Worm (Caenorhabditis elegans) whole organism, young adult: ENCODE data around the gene math-45.

ENCODE experiments used
- F55B11.4 ChIP-seq: sonication (generic microtip); optimal IDR thresholded peaks from 2 replicates; lab custom pipeline; 2016; ENCODE audit warnings: missing compliant biosample characterization, missing genetic modification characterization, borderline replicate concordance; ENCODE audit not compliant: insufficient read depth
- F57A8.1 ChIP-seq: fragments of 200-800 bp; sonication (Bioruptor generic); optimal IDR thresholded peaks from 2 replicates; lab custom pipeline; 2018; ENCODE audit warnings: mild to moderate bottlenecking, missing genetic modification characterization, moderate library complexity, missing compliant biosample characterization
- T07F8.4 ChIP-seq: sonication (generic microtip); optimal IDR thresholded peaks from 2 replicates; lab custom pipeline; 2016; ENCODE audit warnings: mild to moderate bottlenecking, missing genetic modification characterization, moderate library complexity, missing compliant biosample characterization
- akir-1 ChIP-seq: fragments of 200-800 bp; sonication (Bioruptor generic); optimal IDR thresholded peaks from 2 replicates; lab custom pipeline; 2018; ENCODE audit warnings: mild to moderate bottlenecking, missing genetic modification characterization, moderate library complexity, missing compliant biosample characterization
- ama-1 ChIP-seq, 3 experiments: fragments of 150-350 bp in 1 of 3; sonication (generic microtip) in 2 of 3; optimal IDR thresholded peaks; 2 replicates each; lab custom pipeline; 2014 to 2018; ENCODE audit warnings: missing biosample characterization in 2 of 3, missing genetic modification characterization in 2 of 3, missing genetic modification reagents in 2 of 3
- atf-7 ChIP-seq: sonication (generic microtip); optimal IDR thresholded peaks from 2 replicates; lab custom pipeline; 2017; ENCODE audit warnings: mild to moderate bottlenecking, missing genetic modification characterization, missing compliant biosample characterization
- die-1 ChIP-seq: sonication (generic microtip); optimal IDR thresholded peaks from 2 replicates; lab custom pipeline; 2016; ENCODE audit warnings: missing genotype, mild to moderate bottlenecking, missing genetic modification characterization, missing compliant biosample characterization
- dpff-1 ChIP-seq: sonication (generic microtip); optimal IDR thresholded peaks from 2 replicates; lab custom pipeline; 2017; ENCODE audit warnings: mild to moderate bottlenecking, missing genetic modification characterization, missing compliant biosample characterization
- hmg-1.2 ChIP-seq: fragments of 200-800 bp; sonication (Bioruptor generic); IDR thresholded peaks from 2 replicates; pipeline ENCODE4 v1.3.6; 2022; ENCODE audit warnings: missing genetic modification reagents, missing genetic modification characterization, missing compliant biosample characterization
- nfya-1 ChIP-seq: sonication (generic microtip); optimal IDR thresholded peaks from 2 replicates; lab custom pipeline; 2017; ENCODE audit warnings: antibody characterized with exemption, missing compliant biosample characterization, missing genetic modification characterization, borderline replicate concordance; ENCODE audit not compliant: insufficient read depth
- nfyb-1 ChIP-seq: fragments of 200-800 bp; sonication (Bioruptor generic); IDR thresholded peaks from 2 replicates; pipeline ENCODE4 v1.3.6; 2022; ENCODE audit warnings: missing genetic modification reagents, missing genetic modification characterization, missing compliant biosample characterization
- tbp1 ChIP-seq: fragments of 200-800 bp; sonication (Bioruptor generic); optimal IDR thresholded peaks from 2 replicates; lab custom pipeline; 2018; ENCODE audit warnings: mild to moderate bottlenecking, missing genetic modification characterization, missing compliant biosample characterization
- unc-62 ChIP-seq: fragments of 150-350 bp; optimal IDR thresholded peaks from 2 replicates; lab custom pipeline; 2014; ENCODE audit warnings: missing biosample characterization, missing genetic modification reagents, missing genetic modification characterization
- ztf-6 ChIP-seq: fragments of 200-800 bp; sonication (Bioruptor generic); IDR thresholded peaks from 2 replicates; pipeline ENCODE4 v1.3.6; 2022; ENCODE audit warnings: missing genetic modification reagents, missing genetic modification characterization, missing compliant biosample characterization

ce11 chrII:1525498-1525897, 8.2 kb upstream of the math-45 start, which contains the start of gene Y51H7BR.7:
- TF ChIP-seq dpff-1 (tag; lab: Kevin White, UChicago) (no peak), hmg-1.2 (GFP tag; lab: Robert Waterston, UW) (no peak), akir-1 (GFP tag; lab: Kevin White, UChicago) (no peak), atf-7 (tag; lab: Kevin White, UChicago) (no peak), tbp1 (no peak), nfyb-1 (no peak), F57A8.1 (GFP tag; lab: Kevin White, UChicago) (no peak), T07F8.4 (no peak), unc-62 (no peak), die-1 (tag; lab: Kevin White, UChicago) (no peak), nfya-1 (no peak), ama-1 (optimal IDR thresholded peaks at IDR 0.05; lab: Kevin White, UChicago) (no peak), ama-1 (GFP tag; optimal IDR thresholded peaks at IDR 0.05; lab: Kevin White, UChicago) (no peak), ztf-6 (GFP tag; lab: Robert Waterston, UW) (no peak), F55B11.4 (no peak)
